Worm (Caenorhabditis elegans): Measurements from ENCODE around the gene C09G9.3.

Gene C09G9.3

DNA sequence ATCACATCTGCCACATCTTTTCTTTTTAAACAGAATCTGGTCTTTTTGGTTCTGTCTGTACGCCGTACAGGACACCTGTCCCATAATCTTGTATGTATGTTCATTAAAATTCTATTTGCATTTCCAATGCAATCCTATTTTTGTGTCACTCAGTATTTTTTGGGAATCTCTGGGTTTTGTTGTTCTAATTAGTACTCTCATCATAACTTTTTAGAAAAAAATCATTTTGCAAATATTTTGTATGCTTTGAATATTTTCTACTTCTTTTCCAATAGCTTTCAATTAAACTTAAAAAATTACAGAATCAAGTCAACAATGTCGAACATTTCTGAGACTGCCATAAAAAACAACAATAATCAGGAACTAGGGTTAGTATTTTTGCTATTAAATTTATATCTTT, 52.8 kb downstream of the C09G9.3 start, which contains the start of gene T28C6.3:
T28C6.3 (plus strand) TSS at position 301 of the 400 bp plus-strand sequence.
- no peak for TF ChIP-seq bed-3 (GFP tag; optimal IDR thresholded peaks at IDR 0.05)
- no peak for TF ChIP-seq nhr-2 (tag; optimal IDR thresholded peaks at IDR 0.05)
- no peak for TF ChIP-seq unc-62 (GFP tag; optimal IDR thresholded peaks at IDR 0.05)
- TF ChIP-seq hlh-1 (tag; optimal IDR thresholded peaks at IDR 0.05): no peak
- TF ChIP-seq tbx-8 (GFP tag; optimal IDR thresholded peaks at IDR 0.05): no peak
- TF ChIP-seq cnd-1 (tag; optimal IDR thresholded peaks at IDR 0.05): no peak
- no peak for TF ChIP-seq sptf-1 (tag; optimal IDR thresholded peaks at IDR 0.05)
- TF ChIP-seq pha-4 (tag; optimal IDR thresholded peaks at IDR 0.05): no peak
- no peak for TF ChIP-seq elt-3 (tag; optimal IDR thresholded peaks at IDR 0.05)
- no peak for TF ChIP-seq unc-120 (tag; optimal IDR thresholded peaks at IDR 0.05; ENCODE audit: poor library complexity, severe bottlenecking)
- no peak for TF ChIP-seq ceh-83 (GFP tag; optimal IDR thresholded peaks at IDR 0.05)
